Worm (Caenorhabditis elegans): ENCODE results near the gene ttr-2.

- TF ChIP-seq him-1 (tag; optimal IDR thresholded peaks at IDR 0.05) (no peak), W03F9.2 (tag; optimal IDR thresholded peaks at IDR 0.05) (no peak)
Measured at ce11 chrIII:9885609-9886008, 42.0 kb upstream of the ttr-2 start.

All from whole organism, L4/young adult.